Fruit fly (Drosophila melanogaster) whole organism, larva: ENCODE measurements around the gene hyx.

ENCODE experiments used
- noc ChIP-seq: fragments of 200-800 bp; sonication (Bioruptor generic); optimal IDR thresholded peaks from 3 replicates; lab custom pipeline; 2019; ENCODE audit warnings: missing biosample characterization, mild to moderate bottlenecking, missing genetic modification characterization, moderate library complexity

The hyx gene

dm6 chr3R:9057398-9058058 is 19.0 kb downstream of the hyx start:
- TF ChIP-seq noc (tag; lab: Kevin White, UChicago) = peak; percentile 100

- TF ChIP-seq noc (tag; lab: Kevin White, UChicago) = no peak
These were observed 24.2 kb downstream of the hyx start for dm6 chr3R:9062756-9063155.

dm6 chr3R:9064874-9065273 is 26.3 kb downstream of the hyx start, which contains the start of the genes beag and Ada:
Gene beag, minus strand, starts transcription at chr3R:9065078.
Gene Ada, plus strand, starts transcription at chr3R:9065183.
- TF ChIP-seq noc (tag; lab: Kevin White, UChicago) = no peak

dm6 chr3R:9068418-9068817 is 29.9 kb downstream of the hyx start:
- TF ChIP-seq noc (tag; lab: Kevin White, UChicago) = no peak

dm6 chr3R:9069874-9070273 is 31.3 kb downstream of the hyx start:
- TF ChIP-seq noc (tag; lab: Kevin White, UChicago) = no peak

dm6 chr3R:9074934-9075333 is 36.4 kb downstream of the hyx start:
- no peak for TF ChIP-seq noc (tag; lab: Kevin White, UChicago)

dm6 chr3R:9079638-9080037 is 41.1 kb downstream of the hyx start:
- TF ChIP-seq noc (tag; lab: Kevin White, UChicago) = no peak

dm6 chr3R:9082332-9082731 is 43.8 kb downstream of the hyx start:
- no peak for TF ChIP-seq noc (tag; lab: Kevin White, UChicago)

dm6 chr3R:9083379-9083778 is 44.8 kb downstream of the hyx start:
- no peak for TF ChIP-seq noc (tag; lab: Kevin White, UChicago)

- TF ChIP-seq noc (tag; lab: Kevin White, UChicago) = no peak
These were observed 46.7 kb downstream of the hyx start for dm6 chr3R:9085306-9085705.

dm6 chr3R:9090303-9090702 is 51.7 kb downstream of the hyx start:
- TF ChIP-seq noc (tag; lab: Kevin White, UChicago) = no peak
